Worm (Caenorhabditis elegans): ENCODE measurements around the gene gcy-20.

- TF ChIP-seq scrt-1 (GFP tag; IDR thresholded peaks at IDR 0.05) (no peak), ama-1 (optimal IDR thresholded peaks at IDR 0.05) (no peak), aly-1 (tag; optimal IDR thresholded peaks at IDR 0.05) (no peak), hnd-1 (tag; optimal IDR thresholded peaks at IDR 0.05) (no peak), pes-1 (GFP tag; IDR thresholded peaks at IDR 0.05) (no peak)
Measured at ce11 chrV:16218972-16219757, 34.4 kb downstream of the gcy-20 start, which contains the start of gene glc-1.

Measured in whole organism, early embryonic.